Worm (Caenorhabditis elegans): ENCODE results near the gene ints-9.

ce11 chrV:7587637-7588036 lies 12.0 kb downstream of the ints-9 start, which contains the start of the genes F19F10.11 and C50E3.5:
- TF ChIP-seq T22C8.4 (GFP tag; IDR thresholded peaks at IDR 0.05) (no peak), cog-1 (tag; optimal IDR thresholded peaks at IDR 0.05) (no peak), ztf-23 (GFP tag; IDR thresholded peaks at IDR 0.05) (no peak), klf-2 (GFP tag; conservative IDR thresholded peaks at IDR 0.05) (no peak), flt-1 (GFP tag; IDR thresholded peaks at IDR 0.05) (no peak), ztf-29 (GFP tag; IDR thresholded peaks at IDR 0.05) (no peak)
